Fruit fly (Drosophila melanogaster): Measurements from ENCODE around the gene CG14561.

dm6 chr3L:22074347-22074971 is 8.8 kb downstream of the CG14561 start, which contains the start of gene CG7133:
- TF ChIP-seq CG5204 (GFP tag; optimal IDR thresholded peaks at IDR 0.05) (no peak), CG7045 (GFP tag; optimal IDR thresholded peaks at IDR 0.05) (no peak), Hr96 (GFP tag; optimal IDR thresholded peaks at IDR 0.05) (no peak), CG14711 (tag; optimal IDR thresholded peaks at IDR 0.05) (peak; percentile 28), bab1 (GFP tag; optimal IDR thresholded peaks at IDR 0.05) (peak; percentile 64), kay (GFP tag; ENCODE audit: borderline replicate concordance) (peak; percentile 95), toe (GFP tag; optimal IDR thresholded peaks at IDR 0.05) (no peak)

Measured in whole organism, adult.